Worm (Caenorhabditis elegans): ENCODE results near the gene nhr-27.

The nhr-27 gene

DNA sequence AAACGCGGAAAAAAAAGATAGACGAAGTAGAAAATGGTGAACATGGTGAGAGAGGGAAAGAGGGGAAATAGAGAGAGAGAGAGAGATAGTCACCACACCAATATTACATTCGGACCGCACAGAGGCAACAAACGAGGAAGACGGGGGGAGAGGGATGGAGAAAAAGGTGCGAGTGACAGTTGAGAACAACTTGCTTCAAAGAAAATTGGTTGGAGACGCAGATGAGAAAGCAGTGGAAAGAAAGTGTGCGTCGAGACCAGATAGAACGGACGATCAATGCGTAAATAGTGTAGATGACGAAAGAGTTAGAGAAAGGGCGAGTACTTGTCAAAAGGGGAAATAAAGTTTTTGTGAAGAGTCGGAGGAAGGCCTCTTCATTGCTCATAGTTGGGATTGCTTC lies 137.7 kb downstream of the nhr-27 start (continued):
- TF ChIP-seq hmg-1.1 (GFP tag; IDR thresholded peaks at IDR 0.05) (peak; percentile 81), daf-12 (tag; optimal IDR thresholded peaks at IDR 0.05) (no peak), nhr-48 (tag; optimal IDR thresholded peaks at IDR 0.05) (peak; percentile 54), nhr-6 (tag; optimal IDR thresholded peaks at IDR 0.05) (peak; percentile 44), nhr-237 (tag; optimal IDR thresholded peaks at IDR 0.05) (no peak), lin-15B (tag; optimal IDR thresholded peaks at IDR 0.05) (no peak), unc-62 (GFP tag; optimal IDR thresholded peaks at IDR 0.05 in 1 of 2) (peak in 1 of 2 experiments; percentile 99), unc-62 (tag; optimal IDR thresholded peaks at IDR 0.05) (no peak), dve-1 (tag; optimal IDR thresholded peaks at IDR 0.05; ENCODE audit: insufficient read depth) (peak; percentile 75), pqm-1 (tag; optimal IDR thresholded peaks at IDR 0.05) (peak; percentile 14), lin-29 (GFP tag; IDR thresholded peaks at IDR 0.05) (no peak), hif-1 (tag; optimal IDR thresholded peaks at IDR 0.05) (peak in 1 of 2 experiments; percentile 67), ZK546.5 (tag; optimal IDR thresholded peaks at IDR 0.05) (no peak), nhr-10 (tag; optimal IDR thresholded peaks at IDR 0.05) (peak; percentile 65), aha-1 (tag) (peak; percentile 48), F44E2.7 (GFP tag; IDR thresholded peaks at IDR 0.05) (no peak), snpc-1.2 (GFP tag; IDR thresholded peaks at IDR 0.05) (no peak), ceh-44 (GFP tag; IDR thresholded peaks at IDR 0.05) (no peak), nhr-102 (tag; optimal IDR thresholded peaks at IDR 0.05) (peak; percentile 41), lim-7 (GFP tag; IDR thresholded peaks at IDR 0.05) (no peak), nhr-42 (GFP tag; IDR thresholded peaks at IDR 0.05) (no peak), egl-27 (tag; optimal IDR thresholded peaks at IDR 0.05) (peak; percentile 44), skn-1 (tag; optimal IDR thresholded peaks at IDR 0.05) (no peak), D1046.2 (GFP tag; IDR thresholded peaks at IDR 0.05) (no peak), gei-8 (GFP tag; optimal IDR thresholded peaks at IDR 0.05) (no peak), dpl-1 (GFP tag; optimal IDR thresholded peaks at IDR 0.05) (peak; percentile 30), nhr-28 (tag; optimal IDR thresholded peaks at IDR 0.05) (peak; percentile 90), sdz-12 (GFP tag; optimal IDR thresholded peaks at IDR 0.05) (no peak), daf-16 (GFP tag; optimal IDR thresholded peaks at IDR 0.05) (peak in 1 of 2 experiments; percentile 30), daf-16 (tag; optimal IDR thresholded peaks at IDR 0.05) (peak; percentile 56), ZK337.2 (GFP tag; IDR thresholded peaks at IDR 0.05) (no peak), lir-3 (tag; optimal IDR thresholded peaks at IDR 0.05) (no peak), dmd-8 (GFP tag; IDR thresholded peaks at IDR 0.05) (no peak), zip-11 (GFP tag; IDR thresholded peaks at IDR 0.05) (no peak), F26F4.8 (GFP tag; conservative IDR thresholded peaks at IDR 0.05) (no peak), madf-9 (GFP tag; conservative IDR thresholded peaks at IDR 0.05) (peak; percentile 42; the same call in 1 of the 2 replicates), ceh-28 (tag; optimal IDR thresholded peaks at IDR 0.05) (peak; percentile 40), T26A8.4 (GFP tag; IDR thresholded peaks at IDR 0.05) (no peak), spr-1 (tag; optimal IDR thresholded peaks at IDR 0.05) (peak; percentile 30), lin-39 (tag; optimal IDR thresholded peaks at IDR 0.05) (no peak), lsy-2 (tag; optimal IDR thresholded peaks at IDR 0.05) (peak; percentile 77 to 81), jun-1 (tag; optimal IDR thresholded peaks at IDR 0.05) (peak; percentile 42), cey-2 (tag; optimal IDR thresholded peaks at IDR 0.05; ENCODE audit: borderline replicate concordance, insufficient read depth) (no peak), aly-2 (tag; optimal IDR thresholded peaks at IDR 0.05) (no peak), lin-13 (GFP tag; optimal IDR thresholded peaks at IDR 0.05) (no peak), nhr-41 (GFP tag; IDR thresholded peaks at IDR 0.05) (no peak), T20F7.1 (GFP tag; optimal IDR thresholded peaks at IDR 0.05) (no peak), F49E8.2 (tag; optimal IDR thresholded peaks at IDR 0.05; ENCODE audit: borderline replicate concordance) (no peak), spr-3 (GFP tag; optimal IDR thresholded peaks at IDR 0.05) (no peak), Y75B8A.6 (GFP tag; IDR thresholded peaks at IDR 0.05) (no peak), nhr-111 (GFP tag; optimal IDR thresholded peaks at IDR 0.05) (no peak), hlh-30 (tag; optimal IDR thresholded peaks at IDR 0.05; ENCODE audit: insufficient read depth) (peak; percentile 82), php-3 (GFP tag; IDR thresholded peaks at IDR 0.05) (no peak)
